Worm (Caenorhabditis elegans) whole organism, late embryonic: ENCODE data around the gene sinh-1.

Experiments used
- C08G9.2 ChIP-seq: sonication (generic microtip); optimal IDR thresholded peaks from 2 replicates; lab custom pipeline; 2016; ENCODE audit warnings: mild to moderate bottlenecking, missing genetic modification characterization, moderate library complexity, missing compliant biosample characterization
- K09A11.1 ChIP-seq: sonication (generic microtip); optimal IDR thresholded peaks from 2 replicates; lab custom pipeline; 2017; ENCODE audit warnings: antibody characterized with exemption, mild to moderate bottlenecking, missing genetic modification characterization, missing compliant biosample characterization; ENCODE audit not compliant: insufficient read depth
- Y22D7AL.16 ChIP-seq: sonication (generic microtip); optimal IDR thresholded peaks from 2 replicates; lab custom pipeline; 2016; ENCODE audit warnings: missing genetic modification characterization, missing compliant biosample characterization
- ceh-14 ChIP-seq: sonication (generic microtip); optimal IDR thresholded peaks from 2 replicates; lab custom pipeline; 2016; ENCODE audit warnings: missing genotype, missing genetic modification characterization, missing compliant biosample characterization
- ceh-2 ChIP-seq: sonication (generic microtip); optimal IDR thresholded peaks from 2 replicates; lab custom pipeline; 2016; ENCODE audit warnings: missing genotype, missing genetic modification characterization, missing compliant biosample characterization
- ceh-22 ChIP-seq: sonication (generic microtip); optimal IDR thresholded peaks from 2 replicates; lab custom pipeline; 2017; ENCODE audit warnings: missing biosample characterization, missing genetic modification characterization
- ceh-30 ChIP-seq: fragments of 150-350 bp; optimal IDR thresholded peaks from 2 replicates; lab custom pipeline; 2014; ENCODE audit warnings: missing biosample characterization, missing genetic modification characterization
- ceh-34 ChIP-seq: sonication (generic microtip); optimal IDR thresholded peaks from 2 replicates; lab custom pipeline; 2016; ENCODE audit warnings: mild to moderate bottlenecking, missing genetic modification characterization, missing compliant biosample characterization
- ceh-48 ChIP-seq: sonication (generic microtip); optimal IDR thresholded peaks from 2 replicates; lab custom pipeline; 2016; ENCODE audit warnings: missing genetic modification characterization, inconsistent platforms, missing compliant biosample characterization
- ceh-6 ChIP-seq: fragments of 200-800 bp; sonication (Bioruptor generic); optimal IDR thresholded peaks from 2 replicates; lab custom pipeline; 2018; ENCODE audit warnings: mild to moderate bottlenecking, missing genetic modification characterization, missing compliant biosample characterization
- elt-2 ChIP-seq: sonication (generic microtip); optimal IDR thresholded peaks from 2 replicates; lab custom pipeline; 2016; ENCODE audit warnings: missing genetic modification reagents, missing genetic modification characterization, missing compliant biosample characterization
- elt-4 ChIP-seq: sonication (generic microtip); optimal IDR thresholded peaks from 2 replicates; lab custom pipeline; 2016; ENCODE audit warnings: missing genetic modification characterization, missing compliant biosample characterization
- ets-4 ChIP-seq: sonication (generic microtip); optimal IDR thresholded peaks from 2 replicates; lab custom pipeline; 2016; ENCODE audit warnings: missing genetic modification characterization, missing compliant biosample characterization
- eyg-1 ChIP-seq: sonication (generic microtip); optimal IDR thresholded peaks from 2 replicates; lab custom pipeline; 2016; ENCODE audit warnings: missing genotype, missing genetic modification characterization, missing compliant biosample characterization
- fkh-6 ChIP-seq: sonication (generic microtip); optimal IDR thresholded peaks from 2 replicates; lab custom pipeline; 2016; ENCODE audit warnings: missing genetic modification characterization, missing compliant biosample characterization
- hlh-13 ChIP-seq: fragments of 200-800 bp; sonication (Bioruptor generic); optimal IDR thresholded peaks from 2 replicates; lab custom pipeline; 2018; ENCODE audit warnings: mild to moderate bottlenecking, missing genetic modification characterization, missing compliant biosample characterization
- hlh-30 ChIP-seq: sonication (generic microtip); optimal IDR thresholded peaks from 2 replicates; lab custom pipeline; 2017; ENCODE audit warnings: antibody characterized with exemption, missing genetic modification characterization, missing compliant biosample characterization; ENCODE audit not compliant: insufficient read depth
- hlh-6 ChIP-seq: sonication (generic microtip); optimal IDR thresholded peaks from 2 replicates; lab custom pipeline; 2016; ENCODE audit warnings: missing genotype, missing genetic modification characterization, missing compliant biosample characterization
- lim-6 ChIP-seq: sonication (generic microtip); optimal IDR thresholded peaks from 2 replicates; lab custom pipeline; 2016; ENCODE audit warnings: missing genetic modification characterization, missing compliant biosample characterization
- madf-2 ChIP-seq: sonication (generic microtip); optimal IDR thresholded peaks from 2 replicates; lab custom pipeline; 2017; ENCODE audit warnings: missing genetic modification characterization, missing compliant biosample characterization
- nfya-1 ChIP-seq: sonication (generic microtip); optimal IDR thresholded peaks from 2 replicates; lab custom pipeline; 2017; ENCODE audit warnings: missing genetic modification characterization, mild to moderate bottlenecking, missing compliant biosample characterization, antibody characterized with exemption, moderate library complexity
- nhr-232 ChIP-seq: sonication (generic microtip); optimal IDR thresholded peaks from 2 replicates; lab custom pipeline; 2016; ENCODE audit warnings: missing genetic modification characterization, missing compliant biosample characterization
- odd-2 ChIP-seq: sonication (generic microtip); optimal IDR thresholded peaks from 2 replicates; lab custom pipeline; 2017; ENCODE audit warnings: antibody characterized with exemption, mild to moderate bottlenecking, missing genetic modification characterization, missing compliant biosample characterization
- pat-9 ChIP-seq: fragments of 200-800 bp; sonication (Bioruptor generic); optimal IDR thresholded peaks from 2 replicates; lab custom pipeline; 2018; ENCODE audit warnings: mild to moderate bottlenecking, missing genetic modification characterization, moderate library complexity, missing compliant biosample characterization
- pha-4 ChIP-seq: fragments of 150-350 bp; optimal IDR thresholded peaks from 2 replicates; lab custom pipeline; 2018; ENCODE audit warnings: missing biosample characterization, missing genetic modification reagents, missing genetic modification characterization
- pqm-1 ChIP-seq: sonication (generic microtip); optimal IDR thresholded peaks from 2 replicates; lab custom pipeline; 2016; ENCODE audit warnings: missing genetic modification characterization, missing compliant biosample characterization
- pros-1 ChIP-seq: fragments of 150-350 bp; optimal IDR thresholded peaks from 2 replicates; lab custom pipeline; 2014; ENCODE audit warnings: missing biosample characterization, missing genetic modification reagents, missing genetic modification characterization
- ref-2 ChIP-seq: sonication (generic microtip); optimal IDR thresholded peaks from 2 replicates; lab custom pipeline; 2016; ENCODE audit warnings: missing genetic modification characterization, missing compliant biosample characterization
- rnt-1 ChIP-seq: sonication (generic microtip); optimal IDR thresholded peaks from 2 replicates; lab custom pipeline; 2016; ENCODE audit warnings: missing genetic modification characterization, missing compliant biosample characterization
- sdc-2 ChIP-seq: sonication (generic microtip); optimal IDR thresholded peaks from 2 replicates; lab custom pipeline; 2016; ENCODE audit warnings: missing genotype, missing genetic modification characterization, missing compliant biosample characterization
- sox-2 ChIP-seq: fragments of 200-800 bp; sonication (Bioruptor generic); IDR thresholded peaks from 2 replicates; pipeline ENCODE4 v1.3.6; 2022; ENCODE audit warnings: missing genetic modification reagents, missing genetic modification characterization, missing compliant biosample characterization
- tbx-2 ChIP-seq: sonication (generic microtip); optimal IDR thresholded peaks from 2 replicates; lab custom pipeline; 2016; ENCODE audit warnings: missing genetic modification characterization, missing compliant biosample characterization
- tbx-7 ChIP-seq: sonication (generic microtip); optimal IDR thresholded peaks from 2 replicates; lab custom pipeline; 2016; ENCODE audit warnings: missing genotype, missing genetic modification characterization, missing compliant biosample characterization
- ttx-3 ChIP-seq: sonication (generic microtip); optimal IDR thresholded peaks from 2 replicates; lab custom pipeline; 2016; ENCODE audit warnings: missing genetic modification reagents, missing genetic modification characterization, missing compliant biosample characterization
- unc-42 ChIP-seq: sonication (generic microtip); optimal IDR thresholded peaks from 2 replicates; lab custom pipeline; 2016; ENCODE audit warnings: missing genotype, missing genetic modification characterization, missing compliant biosample characterization
- unc-55 ChIP-seq: sonication (generic microtip); optimal IDR thresholded peaks from 2 replicates; lab custom pipeline; 2017; ENCODE audit warnings: missing biosample characterization, missing genetic modification reagents, missing genetic modification characterization
- unc-86 ChIP-seq: sonication (generic microtip); optimal IDR thresholded peaks from 2 replicates; lab custom pipeline; 2016; ENCODE audit warnings: missing genetic modification characterization, missing compliant biosample characterization
- zip-5 ChIP-seq: sonication (generic microtip); optimal IDR thresholded peaks from 2 replicates; lab custom pipeline; 2016; ENCODE audit warnings: missing genetic modification characterization, missing compliant biosample characterization

sinh-1 gene

ce11 chrII:12268857-12269256 lies 40.8 kb downstream of the sinh-1 start:
- TF ChIP-seq C08G9.2 (tag; lab: Kevin White, UChicago), result no peak
- peak; percentile 52 for TF ChIP-seq nfya-1 (tag; lab: Kevin White, UChicago)
- TF ChIP-seq pat-9 (tag; lab: Kevin White, UChicago), result peak; percentile 36

ce11 chrII:12274944-12275343 lies 46.8 kb downstream of the sinh-1 start, which contains the start of gene Y57A10A.27:
Y57A10A.27 (minus strand) TSS chrII:12275044.
- TF ChIP-seq ets-4, result no peak

- TF ChIP-seq unc-55 (GFP tag; lab: Kevin White, UChicago) (no peak), pqm-1 (tag; lab: Kevin White, UChicago) (no peak), pros-1 (tag; lab: Kevin White, UChicago) (no peak), C08G9.2 (tag; lab: Kevin White, UChicago) (no peak), ets-4 (no peak), zip-5 (tag; lab: Kevin White, UChicago) (no peak), hlh-6 (tag; lab: Kevin White, UChicago) (no peak), pha-4 (no peak), ttx-3 (tag; lab: Kevin White, UChicago) (no peak), ceh-30 (tag; lab: Kevin White, UChicago) (no peak), fkh-6 (tag; lab: Kevin White, UChicago) (no peak), eyg-1 (no peak), sdc-2 (no peak), Y22D7AL.16 (tag; lab: Kevin White, UChicago) (no peak), ceh-2 (tag; lab: Kevin White, UChicago) (no peak), ceh-6 (GFP tag; lab: Kevin White, UChicago) (no peak), tbx-7 (no peak), elt-2 (no peak), ceh-48 (tag; lab: Kevin White, UChicago) (no peak)
Measured at ce11 chrII:12278602-12279001, 50.5 kb downstream of the sinh-1 start.

- TF ChIP-seq tbx-7, result no peak
- TF ChIP-seq nhr-232, result no peak
- no peak for TF ChIP-seq nfya-1 (tag; lab: Kevin White, UChicago)
- peak; percentile 61 for TF ChIP-seq unc-42
Measured at ce11 chrII:12279259-12279658, 51.2 kb downstream of the sinh-1 start, which contains the start of the genes tric-1B.2 and Y57A10A.29. tric-1B.2 (minus strand) TSS chrII:12279387. Y57A10A.29 (plus strand) TSS chrII:12279561.

ce11 chrII:12280360-12280759 lies 52.3 kb downstream of the sinh-1 start, which contains the start of gene ife-5:
ife-5 (plus strand) TSS chrII:12280660.
- TF ChIP-seq ceh-34 (tag; lab: Kevin White, UChicago), result no peak
- TF ChIP-seq hlh-30 (tag; lab: Kevin White, UChicago), result no peak
- TF ChIP-seq rnt-1 (tag; lab: Kevin White, UChicago), result no peak
- no peak for TF ChIP-seq madf-2 (tag; lab: Kevin White, UChicago)
- no peak for TF ChIP-seq pat-9 (tag; lab: Kevin White, UChicago)
- TF ChIP-seq ceh-6 (GFP tag; lab: Kevin White, UChicago), result no peak
- no peak for TF ChIP-seq ceh-22 (tag; lab: Kevin White, UChicago)
- TF ChIP-seq ceh-48 (tag; lab: Kevin White, UChicago), result no peak
- TF ChIP-seq sox-2 (GFP tag; lab: Robert Waterston, UW), result no peak
- no peak for TF ChIP-seq pha-4
- no peak for TF ChIP-seq unc-86
- no peak for TF ChIP-seq elt-4 (tag; lab: Kevin White, UChicago)
- no peak for TF ChIP-seq ref-2 (tag; lab: Kevin White, UChicago)
- no peak for TF ChIP-seq lim-6 (tag; lab: Kevin White, UChicago)
- TF ChIP-seq ceh-30 (tag; lab: Kevin White, UChicago), result no peak
- no peak for TF ChIP-seq tbx-2 (tag; lab: Kevin White, UChicago)
- TF ChIP-seq ceh-14, result no peak
- TF ChIP-seq odd-2 (tag; lab: Kevin White, UChicago), result no peak
- TF ChIP-seq K09A11.1 (tag; lab: Kevin White, UChicago), result no peak
- no peak for TF ChIP-seq hlh-13 (GFP tag; lab: Kevin White, UChicago)
